Worm (Caenorhabditis elegans) whole organism, midembryonic: ENCODE results near the gene M176.5.

ENCODE experiments used
- T22C8.4 ChIP-seq: fragments of 200-800 bp; sonication (Bioruptor generic); IDR thresholded peaks from 2 replicates; pipeline ENCODE4 v1.3.6; 2022; ENCODE audit warnings: missing genetic modification characterization, missing compliant biosample characterization
- cog-1 ChIP-seq: sonication (generic microtip); optimal IDR thresholded peaks from 2 replicates; lab custom pipeline; 2016; ENCODE audit warnings: missing genetic modification characterization, missing compliant biosample characterization
- flt-1 ChIP-seq: fragments of 200-800 bp; sonication (Bioruptor generic); IDR thresholded peaks from 2 replicates; pipeline ENCODE4 v1.3.6; 2022; ENCODE audit warnings: missing genetic modification characterization, missing compliant biosample characterization
- klf-2 ChIP-seq: fragments of 200-800 bp; sonication (Bioruptor generic); conservative IDR thresholded peaks from 2 replicates; pipeline ENCODE4 v1.3.6; 2022; ENCODE audit warnings: missing genetic modification reagents, missing genetic modification characterization, missing compliant biosample characterization
- med-1 ChIP-seq: sonication (generic microtip); optimal IDR thresholded peaks from 2 replicates; lab custom pipeline; 2017; ENCODE audit warnings: missing genetic modification characterization, mild to moderate bottlenecking, missing compliant biosample characterization, antibody characterized with exemption, missing genetic modification reagents; ENCODE audit not compliant: insufficient read depth
- ref-1 ChIP-seq: fragments of 200-800 bp; sonication (Bioruptor generic); conservative IDR thresholded peaks from 2 replicates; pipeline ENCODE4 v1.3.6; 2022; ENCODE audit warnings: missing genetic modification reagents, missing genetic modification characterization, missing compliant biosample characterization
- tab-1 ChIP-seq: fragments of 200-800 bp; sonication (Bioruptor generic); IDR thresholded peaks from 2 replicates; pipeline ENCODE4 v1.3.6; 2022; ENCODE audit warnings: missing genetic modification characterization, missing compliant biosample characterization
- ztf-23 ChIP-seq: fragments of 200-800 bp; sonication (Bioruptor generic); IDR thresholded peaks from 2 replicates; pipeline ENCODE4 v1.3.6; 2022; ENCODE audit warnings: missing genetic modification reagents, missing genetic modification characterization, missing compliant biosample characterization
- ztf-29 ChIP-seq: fragments of 200-800 bp; sonication (Bioruptor generic); IDR thresholded peaks from 2 replicates; pipeline ENCODE4 v1.3.6; 2022; ENCODE audit warnings: missing genetic modification reagents, missing genetic modification characterization, missing compliant biosample characterization

The M176.5 gene

ce11 chrII:9403846-9404245 is 23.7 kb downstream of the M176.5 start, which contains the start of gene Y51B9A.5:
Gene Y51B9A.5, plus strand, starts transcription at chrII:9404146.
- TF ChIP-seq klf-2 (GFP tag; lab: Robert Waterston, UW) (no peak), tab-1 (no peak), med-1 (GFP tag; lab: Kevin White, UChicago) (no peak), cog-1 (tag; lab: Kevin White, UChicago) (no peak), T22C8.4 (GFP tag; lab: Robert Waterston, UW) (no peak), flt-1 (no peak), ref-1 (GFP tag; lab: Robert Waterston, UW) (no peak), ztf-29 (GFP tag; lab: Robert Waterston, UW) (no peak), ztf-23 (GFP tag; lab: Robert Waterston, UW) (no peak)

ce11 chrII:9403087-9403486 is 24.5 kb downstream of the M176.5 start, which contains the start of gene Y51B9A.6:
Gene Y51B9A.6, minus strand, starts transcription at chrII:9403187.
- no peak for TF ChIP-seq ztf-23 (GFP tag; lab: Robert Waterston, UW)
- TF ChIP-seq cog-1 (tag; lab: Kevin White, UChicago), result no peak
- no peak for TF ChIP-seq flt-1
- no peak for TF ChIP-seq tab-1
- no peak for TF ChIP-seq med-1 (GFP tag; lab: Kevin White, UChicago)
- no peak for TF ChIP-seq T22C8.4 (GFP tag; lab: Robert Waterston, UW)
- TF ChIP-seq ref-1 (GFP tag; lab: Robert Waterston, UW), result no peak
- TF ChIP-seq ztf-29 (GFP tag; lab: Robert Waterston, UW), result no peak
- TF ChIP-seq klf-2 (GFP tag; lab: Robert Waterston, UW), result no peak

ce11 chrII:9399746-9400145 is 27.8 kb downstream of the M176.5 start, which contains the start of gene Y51B9A.7:
Gene Y51B9A.7, plus strand, starts transcription at chrII:9400046.
- no peak for TF ChIP-seq med-1 (GFP tag; lab: Kevin White, UChicago)
- no peak for TF ChIP-seq cog-1 (tag; lab: Kevin White, UChicago)
- no peak for TF ChIP-seq ztf-29 (GFP tag; lab: Robert Waterston, UW)
- TF ChIP-seq flt-1, result no peak
- no peak for TF ChIP-seq T22C8.4 (GFP tag; lab: Robert Waterston, UW)
- no peak for TF ChIP-seq klf-2 (GFP tag; lab: Robert Waterston, UW)
- TF ChIP-seq tab-1, result no peak
- TF ChIP-seq ztf-23 (GFP tag; lab: Robert Waterston, UW), result no peak
- TF ChIP-seq ref-1 (GFP tag; lab: Robert Waterston, UW), result no peak

ce11 chrII:9398370-9398901 is 29.1 kb downstream of the M176.5 start, which contains the start of the genes Y51B9A.14 and Y51B9A.8:
Gene Y51B9A.14, minus strand, starts transcription at chrII:9398470.
Gene Y51B9A.8, plus strand, starts transcription at chrII:9398851.
- TF ChIP-seq ref-1 (GFP tag; lab: Robert Waterston, UW), result no peak
- TF ChIP-seq flt-1, result no peak
- TF ChIP-seq ztf-23 (GFP tag; lab: Robert Waterston, UW), result no peak
- no peak for TF ChIP-seq klf-2 (GFP tag; lab: Robert Waterston, UW)
- TF ChIP-seq T22C8.4 (GFP tag; lab: Robert Waterston, UW), result no peak
- TF ChIP-seq tab-1, result no peak
- no peak for TF ChIP-seq med-1 (GFP tag; lab: Kevin White, UChicago)
- TF ChIP-seq cog-1 (tag; lab: Kevin White, UChicago), result no peak
- no peak for TF ChIP-seq ztf-29 (GFP tag; lab: Robert Waterston, UW)

ce11 chrII:9397496-9397895 is 30.0 kb downstream of the M176.5 start, which contains the start of gene Y51B9A.9:
Gene Y51B9A.9, minus strand, starts transcription at chrII:9397596.
- TF ChIP-seq T22C8.4 (GFP tag; lab: Robert Waterston, UW) (no peak), ztf-23 (GFP tag; lab: Robert Waterston, UW) (no peak), flt-1 (no peak), ztf-29 (GFP tag; lab: Robert Waterston, UW) (no peak), ref-1 (GFP tag; lab: Robert Waterston, UW) (no peak), klf-2 (GFP tag; lab: Robert Waterston, UW) (no peak), cog-1 (tag; lab: Kevin White, UChicago) (no peak), tab-1 (no peak), med-1 (GFP tag; lab: Kevin White, UChicago) (no peak)

- no peak for TF ChIP-seq tab-1
- TF ChIP-seq klf-2 (GFP tag; lab: Robert Waterston, UW), result no peak
- TF ChIP-seq ztf-23 (GFP tag; lab: Robert Waterston, UW), result no peak
- no peak for TF ChIP-seq cog-1 (tag; lab: Kevin White, UChicago)
- no peak for TF ChIP-seq ztf-29 (GFP tag; lab: Robert Waterston, UW)
- no peak for TF ChIP-seq med-1 (GFP tag; lab: Kevin White, UChicago)
- no peak for TF ChIP-seq ref-1 (GFP tag; lab: Robert Waterston, UW)
- TF ChIP-seq flt-1, result no peak
- TF ChIP-seq T22C8.4 (GFP tag; lab: Robert Waterston, UW), result no peak
These were observed 34.8 kb downstream of the M176.5 start, which contains the start of gene lido-17 for ce11 chrII:9392724-9393123. Gene lido-17, minus strand, starts transcription at chrII:9392824.

- TF ChIP-seq ref-1 (GFP tag; lab: Robert Waterston, UW) (no peak), ztf-29 (GFP tag; lab: Robert Waterston, UW) (no peak), med-1 (GFP tag; lab: Kevin White, UChicago) (no peak), cog-1 (tag; lab: Kevin White, UChicago) (no peak), klf-2 (GFP tag; lab: Robert Waterston, UW) (no peak), ztf-23 (GFP tag; lab: Robert Waterston, UW) (no peak), T22C8.4 (GFP tag; lab: Robert Waterston, UW) (no peak), flt-1 (no peak), tab-1 (no peak)
These were observed 42.3 kb downstream of the M176.5 start, which contains the start of gene C06C3.7 for ce11 chrII:9385241-9385640. Gene C06C3.7, plus strand, starts transcription at chrII:9385541.

ce11 chrII:9379796-9380195 is 47.7 kb downstream of the M176.5 start, which contains the start of gene srh-48:
Gene srh-48, plus strand, starts transcription at chrII:9380096.
- no peak for TF ChIP-seq T22C8.4 (GFP tag; lab: Robert Waterston, UW)
- TF ChIP-seq ztf-23 (GFP tag; lab: Robert Waterston, UW), result no peak
- no peak for TF ChIP-seq ztf-29 (GFP tag; lab: Robert Waterston, UW)
- TF ChIP-seq cog-1 (tag; lab: Kevin White, UChicago), result no peak
- TF ChIP-seq klf-2 (GFP tag; lab: Robert Waterston, UW), result no peak
- no peak for TF ChIP-seq tab-1
- TF ChIP-seq flt-1, result no peak
- TF ChIP-seq ref-1 (GFP tag; lab: Robert Waterston, UW), result no peak
- no peak for TF ChIP-seq med-1 (GFP tag; lab: Kevin White, UChicago)
